Worm (Caenorhabditis elegans) whole organism, L1 larva: ENCODE data around the gene C24D10.4.

Experiments
- C16A3.4 ChIP-seq: fragments of 150-350 bp; optimal IDR thresholded peaks from 2 replicates; lab custom pipeline; 2014; ENCODE audit warnings: missing biosample characterization, missing genetic modification characterization
- C34B4.2 ChIP-seq: sonication (generic microtip); optimal IDR thresholded peaks from 2 replicates; lab custom pipeline; 2017; ENCODE audit warnings: mild to moderate bottlenecking, missing genetic modification characterization, missing compliant biosample characterization
- F16B12.6 ChIP-seq: fragments of 150-350 bp; optimal IDR thresholded peaks from 2 replicates; lab custom pipeline; 2014; ENCODE audit warnings: missing biosample characterization, missing genetic modification characterization
- Y116A8C.19 ChIP-seq: sonication (generic microtip); optimal IDR thresholded peaks from 2 replicates; lab custom pipeline; 2016; ENCODE audit warnings: missing compliant biosample characterization, missing genetic modification characterization, borderline replicate concordance
- aha-1 ChIP-seq: fragments of 150-350 bp; optimal IDR thresholded peaks from 2 replicates; lab custom pipeline; 2014; ENCODE audit warnings: missing biosample characterization, missing genetic modification characterization
- alr-1 ChIP-seq: fragments of 200-800 bp; sonication (Bioruptor generic); optimal IDR thresholded peaks from 2 replicates; lab custom pipeline; 2018; ENCODE audit warnings: borderline replicate concordance, mild to moderate bottlenecking, missing genetic modification characterization, missing compliant biosample characterization
- aly-2 ChIP-seq: fragments of 150-350 bp; optimal IDR thresholded peaks from 2 replicates; lab custom pipeline; 2014; ENCODE audit warnings: missing biosample characterization, missing genetic modification characterization
- ceh-63 ChIP-seq: fragments of 200-800 bp; sonication (Bioruptor generic); optimal IDR thresholded peaks from 2 replicates; lab custom pipeline; 2018; ENCODE audit warnings: mild to moderate bottlenecking, missing genetic modification characterization, missing compliant biosample characterization
- ceh-82 ChIP-seq, 3 experiments: fragments of 150-350 bp in 1 of 3; sonication (generic microtip) in 2 of 3; optimal IDR thresholded peaks; 2 replicates each; lab custom pipeline; 2014 to 2017; ENCODE audit warnings: missing biosample characterization in 3 of 3, missing genetic modification characterization in 3 of 3
- ceh-88 ChIP-seq: fragments of 200-800 bp; sonication (Bioruptor generic); IDR thresholded peaks from 2 replicates; pipeline ENCODE4 v1.3.6; 2022; ENCODE audit warnings: missing genetic modification characterization, missing compliant biosample characterization
- ceh-90 ChIP-seq: sonication (generic microtip); optimal IDR thresholded peaks from 2 replicates; lab custom pipeline; 2016; ENCODE audit warnings: missing genetic modification characterization, missing compliant biosample characterization
- ces-1 ChIP-seq: fragments of 150-350 bp; optimal IDR thresholded peaks from 2 replicates; lab custom pipeline; 2014; ENCODE audit warnings: missing biosample characterization, missing genetic modification reagents, missing genetic modification characterization
- dsc-1 ChIP-seq: sonication (generic microtip); optimal IDR thresholded peaks from 2 replicates; lab custom pipeline; 2016; ENCODE audit warnings: mild to moderate bottlenecking, missing genetic modification characterization, missing compliant biosample characterization
- efl-1 ChIP-seq, 4 experiments: fragments of 150-350 bp; optimal IDR thresholded peaks in 3 of 4; peaks in 1 of 4; 1 replicate in 1 of 4; 2 replicates in 3 of 4; lab custom pipeline; 2014; ENCODE audit warnings: missing biosample characterization in 2 of 4, missing genetic modification characterization in 2 of 4, missing genetic modification reagents in 2 of 4
- efl-3 ChIP-seq: fragments of 200-800 bp; sonication (Bioruptor generic); optimal IDR thresholded peaks from 2 replicates; lab custom pipeline; 2018; ENCODE audit warnings: mild to moderate bottlenecking, missing genetic modification characterization, missing compliant biosample characterization
- egl-13 ChIP-seq: sonication (generic microtip); optimal IDR thresholded peaks from 2 replicates; lab custom pipeline; 2016; ENCODE audit warnings: missing genotype, missing genetic modification reagents, missing genetic modification characterization, missing compliant biosample characterization
- elt-3 ChIP-seq, 6 experiments: fragments of 150-350 bp in 1 of 6; sonication (generic microtip); optimal IDR thresholded peaks; 2 replicates each; lab custom pipeline; 2017 to 2018; ENCODE audit warnings: missing biosample characterization in 6 of 6, missing genetic modification characterization in 6 of 6, inconsistent platforms in 1 of 6
- ets-5 ChIP-seq: fragments of 200-800 bp; sonication (Bioruptor generic); IDR thresholded peaks from 2 replicates; pipeline ENCODE4 v1.3.6; 2022; ENCODE audit warnings: missing genetic modification characterization, missing compliant biosample characterization
- fkh-8 ChIP-seq: sonication (generic microtip); optimal IDR thresholded peaks from 2 replicates; lab custom pipeline; 2016; ENCODE audit warnings: mild to moderate bottlenecking, missing genetic modification characterization, missing compliant biosample characterization
- grh-1 ChIP-seq: fragments of 200-800 bp; sonication (Bioruptor generic); IDR thresholded peaks from 2 replicates; pipeline ENCODE4 v1.3.6; 2022; ENCODE audit warnings: missing genetic modification reagents, missing genetic modification characterization, missing compliant biosample characterization
- hlh-17 ChIP-seq: fragments of 200-800 bp; sonication (Bioruptor generic); optimal IDR thresholded peaks from 2 replicates; lab custom pipeline; 2018; ENCODE audit warnings: missing genetic modification characterization, mild to moderate bottlenecking, missing compliant biosample characterization, moderate library complexity, borderline replicate concordance
- hlh-4 ChIP-seq: sonication (generic microtip); optimal IDR thresholded peaks from 2 replicates; lab custom pipeline; 2016; ENCODE audit warnings: mild to moderate bottlenecking, missing genetic modification characterization, missing compliant biosample characterization
- hpl-2 ChIP-seq: fragments of 150-350 bp; optimal IDR thresholded peaks from 2 replicates; lab custom pipeline; 2014; ENCODE audit warnings: missing biosample characterization, missing genetic modification reagents, missing genetic modification characterization
- jun-1 ChIP-seq: fragments of 150-350 bp; optimal IDR thresholded peaks from 2 replicates; lab custom pipeline; 2014; ENCODE audit warnings: missing biosample characterization, missing genetic modification reagents, missing genetic modification characterization
- lin-14 ChIP-seq: fragments of 200-800 bp; sonication (Bioruptor generic); optimal IDR thresholded peaks from 2 replicates; lab custom pipeline; 2018; ENCODE audit warnings: mild to moderate bottlenecking, missing genetic modification characterization, moderate library complexity, missing compliant biosample characterization
- lin-15B ChIP-seq: fragments of 150-350 bp; sonication (generic microtip); optimal IDR thresholded peaks from 3 replicates; lab custom pipeline; 2014; ENCODE audit warnings: missing biosample characterization, missing genetic modification characterization
- lin-39 ChIP-seq: fragments of 150-350 bp; optimal IDR thresholded peaks from 2 replicates; lab custom pipeline; 2014; ENCODE audit warnings: missing biosample characterization, missing genetic modification reagents, missing genetic modification characterization
- lsy-2 ChIP-seq, 2 experiments: fragments of 150-350 bp; optimal IDR thresholded peaks; 2 replicates each; lab custom pipeline; 2014; ENCODE audit warnings: missing biosample characterization in 2 of 2, missing genetic modification characterization in 2 of 2
- mef-2 ChIP-seq: fragments of 150-350 bp; optimal IDR thresholded peaks from 2 replicates; lab custom pipeline; 2014; ENCODE audit warnings: missing biosample characterization, missing genetic modification characterization
- mep-1 ChIP-seq: fragments of 150-350 bp; optimal IDR thresholded peaks from 2 replicates; lab custom pipeline; 2014; ENCODE audit warnings: missing biosample characterization, missing genetic modification characterization
- nhr-11 ChIP-seq: fragments of 150-350 bp; optimal IDR thresholded peaks from 2 replicates; lab custom pipeline; 2014; ENCODE audit warnings: missing biosample characterization, missing genetic modification characterization
- nhr-12 ChIP-seq: sonication (generic microtip); optimal IDR thresholded peaks from 2 replicates; lab custom pipeline; 2017; ENCODE audit warnings: missing biosample characterization, missing genetic modification characterization
- nhr-20 ChIP-seq: sonication (generic microtip); optimal IDR thresholded peaks from 2 replicates; lab custom pipeline; 2016; ENCODE audit warnings: mild to moderate bottlenecking, missing genetic modification characterization, missing compliant biosample characterization
- nhr-28 ChIP-seq: fragments of 150-350 bp; optimal IDR thresholded peaks from 2 replicates; lab custom pipeline; 2014; ENCODE audit warnings: missing biosample characterization, missing genetic modification characterization
- nhr-71 ChIP-seq: sonication (generic microtip); optimal IDR thresholded peaks from 2 replicates; lab custom pipeline; 2016; ENCODE audit warnings: mild to moderate bottlenecking, missing genetic modification characterization, moderate library complexity, missing compliant biosample characterization
- nhr-76 ChIP-seq: sonication (generic microtip); optimal IDR thresholded peaks from 2 replicates; lab custom pipeline; 2017; ENCODE audit warnings: missing biosample characterization, missing genetic modification characterization
- nhr-77 ChIP-seq: fragments of 150-350 bp; optimal IDR thresholded peaks from 2 replicates; lab custom pipeline; 2014; ENCODE audit warnings: missing biosample characterization, missing genetic modification characterization
- nhr-84 ChIP-seq: sonication (generic microtip); optimal IDR thresholded peaks from 2 replicates; lab custom pipeline; 2017; ENCODE audit warnings: missing biosample characterization, missing genetic modification characterization
- nhr-85 ChIP-seq: sonication (generic microtip); peaks from one replicate; lab custom pipeline; 2016; ENCODE audit warnings: missing genetic modification characterization, inconsistent platforms, missing compliant biosample characterization
- nhr-90 ChIP-seq: sonication (generic microtip); optimal IDR thresholded peaks from 2 replicates; lab custom pipeline; 2016; ENCODE audit warnings: mild to moderate bottlenecking, missing genetic modification characterization, missing compliant biosample characterization; ENCODE audit not compliant: poor library complexity
- pag-3 ChIP-seq: sonication (generic microtip); optimal IDR thresholded peaks from 2 replicates; lab custom pipeline; 2017; ENCODE audit warnings: missing genetic modification characterization, mild to moderate bottlenecking, missing compliant biosample characterization, antibody characterized with exemption, borderline replicate concordance; ENCODE audit not compliant: insufficient read depth
- pax-3 ChIP-seq: fragments of 200-800 bp; sonication (Bioruptor generic); optimal IDR thresholded peaks from 2 replicates; lab custom pipeline; 2018; ENCODE audit warnings: mild to moderate bottlenecking, missing genetic modification characterization, moderate library complexity, missing compliant biosample characterization
- pqm-1 ChIP-seq: sonication (generic microtip); optimal IDR thresholded peaks from 3 replicates; lab custom pipeline; 2017; ENCODE audit warnings: missing biosample characterization, missing genetic modification characterization
- rnt-1 ChIP-seq: sonication (generic microtip); optimal IDR thresholded peaks from 2 replicates; lab custom pipeline; 2016; ENCODE audit warnings: mild to moderate bottlenecking, missing genetic modification characterization, moderate library complexity, missing compliant biosample characterization
- sox-4 ChIP-seq: sonication (generic microtip); optimal IDR thresholded peaks from 2 replicates; lab custom pipeline; 2016; ENCODE audit warnings: missing genetic modification characterization, missing compliant biosample characterization
- sptf-1 ChIP-seq: fragments of 150-350 bp; optimal IDR thresholded peaks from 2 replicates; lab custom pipeline; 2014; ENCODE audit warnings: missing biosample characterization, missing genetic modification characterization
- swsn-7 ChIP-seq: sonication (generic microtip); optimal IDR thresholded peaks from 2 replicates; lab custom pipeline; 2016; ENCODE audit warnings: missing genetic modification characterization, missing compliant biosample characterization
- tlp-1 ChIP-seq: fragments of 150-350 bp; optimal IDR thresholded peaks from 2 replicates; lab custom pipeline; 2014; ENCODE audit warnings: missing biosample characterization, missing genetic modification characterization
- unc-130 ChIP-seq: fragments of 150-350 bp; optimal IDR thresholded peaks from 2 replicates; lab custom pipeline; 2017; ENCODE audit warnings: missing biosample characterization, missing genetic modification characterization, inconsistent platforms
- unc-86 ChIP-seq: sonication (generic microtip); optimal IDR thresholded peaks from 2 replicates; lab custom pipeline; 2016; ENCODE audit warnings: missing genetic modification characterization, missing compliant biosample characterization
- vab-15 ChIP-seq: sonication (generic microtip); optimal IDR thresholded peaks from 2 replicates; lab custom pipeline; 2017; ENCODE audit warnings: missing genotype, mild to moderate bottlenecking, missing genetic modification characterization, missing compliant biosample characterization
- zag-1 ChIP-seq: fragments of 150-350 bp; optimal IDR thresholded peaks from 2 replicates; lab custom pipeline; 2014; ENCODE audit warnings: missing biosample characterization, missing genetic modification characterization
- ztf-4 ChIP-seq: fragments of 150-350 bp; optimal IDR thresholded peaks from 2 replicates; lab custom pipeline; 2014; ENCODE audit warnings: missing biosample characterization, missing genetic modification characterization

C24D10.4 gene

ce11 chrIV:5183755-5184166, 23.4 kb downstream of the C24D10.4 start, which contains the start of gene W03F8.4 (continued):
- TF ChIP-seq nhr-71 (tag; lab: Kevin White, UChicago), result peak; percentile 98
- peak; percentile 10 for TF ChIP-seq nhr-84 (tag; lab: Kevin White, UChicago)
- peak; percentile 99 for TF ChIP-seq nhr-85 (tag; lab: Kevin White, UChicago)
- no peak for TF ChIP-seq ces-1 (GFP tag; lab: Kevin White, UChicago)
- TF ChIP-seq ceh-88, result peak; percentile 93
- peak; percentile 31 for TF ChIP-seq C34B4.2 (tag; lab: Kevin White, UChicago)
- TF ChIP-seq swsn-7 (tag; lab: Kevin White, UChicago), result peak; percentile 96
- peak; percentile 96 to 100 for TF ChIP-seq efl-1 (optimal IDR thresholded peaks at IDR 0.05; lab: Kevin White, UChicago)
- TF ChIP-seq efl-1 (GFP tag; optimal IDR thresholded peaks at IDR 0.05 in 1 of 2; lab: Kevin White, UChicago), result peak; percentile 99 to 100
- TF ChIP-seq ceh-82 (tag; optimal IDR thresholded peaks at IDR 0.05; lab: Kevin White, UChicago), result peak; percentile 92 to 96 (median 95)
- peak; percentile 89 for TF ChIP-seq lin-15B (tag; lab: Kevin White, UChicago)
- TF ChIP-seq nhr-28 (tag; lab: Kevin White, UChicago), result no peak
- no peak for TF ChIP-seq nhr-76
- TF ChIP-seq sox-4 (tag; lab: Kevin White, UChicago), result peak; percentile 87
- peak; percentile 92 for TF ChIP-seq jun-1 (tag; lab: Kevin White, UChicago)
- TF ChIP-seq ceh-90 (tag; lab: Kevin White, UChicago), result peak; percentile 55
- TF ChIP-seq ets-5 (GFP tag; lab: Robert Waterston, UW), result no peak
- peak; percentile 91 for TF ChIP-seq ztf-4 (tag; lab: Kevin White, UChicago)
- TF ChIP-seq dsc-1, result peak; percentile 97
- TF ChIP-seq pqm-1 (tag; lab: Kevin White, UChicago), result no peak
- TF ChIP-seq rnt-1, result peak; percentile 97
- peak; percentile 91 for TF ChIP-seq unc-86 (tag; lab: Kevin White, UChicago)
- peak; percentile 75 for TF ChIP-seq F16B12.6 (tag; lab: Kevin White, UChicago)
- peak; percentile 68 for TF ChIP-seq aha-1 (tag; lab: Kevin White, UChicago)
- no peak for TF ChIP-seq hlh-17 (GFP tag; lab: Kevin White, UChicago)
- TF ChIP-seq grh-1 (GFP tag; lab: Robert Waterston, UW), result peak; percentile 98
- peak; percentile 96 for TF ChIP-seq nhr-20 (tag; lab: Kevin White, UChicago)
- TF ChIP-seq pag-3 (tag; lab: Kevin White, UChicago), result peak; percentile 75
- no peak for TF ChIP-seq ceh-63 (GFP tag; lab: Kevin White, UChicago)
- TF ChIP-seq pax-3 (tag; lab: Kevin White, UChicago), result peak; percentile 84
- peak; percentile 78 for TF ChIP-seq efl-3
- peak in 4 of 6 experiments; percentile 32 to 95 (median 88) for TF ChIP-seq elt-3 (tag; optimal IDR thresholded peaks at IDR 0.05; lab: Kevin White, UChicago)
- peak; percentile 89 for TF ChIP-seq nhr-11 (tag; lab: Kevin White, UChicago)
- no peak for TF ChIP-seq zag-1 (tag; lab: Kevin White, UChicago)
- TF ChIP-seq hpl-2, result peak; percentile 54
- TF ChIP-seq nhr-77 (tag; lab: Kevin White, UChicago), result peak; percentile 88
- TF ChIP-seq lsy-2 (tag; optimal IDR thresholded peaks at IDR 0.05; lab: Kevin White, UChicago), result peak; percentile 95 to 96
- no peak for TF ChIP-seq sptf-1 (tag; lab: Kevin White, UChicago)
- TF ChIP-seq vab-15 (tag; lab: Kevin White, UChicago), result peak; percentile 43
- TF ChIP-seq alr-1 (tag; lab: Kevin White, UChicago), result no peak
- no peak for TF ChIP-seq nhr-12 (tag; lab: Kevin White, UChicago)
- peak; percentile 98 for TF ChIP-seq nhr-90 (tag; lab: Kevin White, UChicago)
- no peak for TF ChIP-seq hlh-4 (tag; lab: Kevin White, UChicago)
- peak; percentile 95 for TF ChIP-seq lin-14
- peak; percentile 96 for TF ChIP-seq unc-130 (tag; lab: Kevin White, UChicago)
- peak; percentile 67 for TF ChIP-seq mef-2 (tag; lab: Kevin White, UChicago)
- TF ChIP-seq Y116A8C.19 (tag; lab: Kevin White, UChicago), result peak; percentile 37
- peak; percentile 93 for TF ChIP-seq egl-13 (tag; lab: Kevin White, UChicago)
- peak; percentile 83 for TF ChIP-seq fkh-8 (tag; lab: Kevin White, UChicago)
- peak; percentile 96 for TF ChIP-seq lin-39 (tag; lab: Kevin White, UChicago)
- peak; percentile 96 for TF ChIP-seq C16A3.4 (tag; lab: Kevin White, UChicago)
- TF ChIP-seq mep-1 (tag; lab: Kevin White, UChicago), result peak; percentile 98
- peak; percentile 85 for TF ChIP-seq aly-2 (tag; lab: Kevin White, UChicago)
- TF ChIP-seq tlp-1 (tag; lab: Kevin White, UChicago), result no peak
